Fruit fly (Drosophila melanogaster): ENCODE results near the gene mRpL2.

mRpL2 gene

dm6 chr3L:11148478-11149251, 28.0 kb downstream of the mRpL2 start (continued):
- no peak for TF ChIP-seq row (GFP tag; IDR thresholded peaks at IDR 0.05)
- no peak for TF ChIP-seq tup (GFP tag; optimal IDR thresholded peaks at IDR 0.05)
- TF ChIP-seq Mes4 (GFP tag; optimal IDR thresholded peaks at IDR 0.05), result no peak
- TF ChIP-seq CG31365 (tag; optimal IDR thresholded peaks at IDR 0.05), result no peak
- no peak for TF ChIP-seq CG4854 (GFP tag; optimal IDR thresholded peaks at IDR 0.05)
- TF ChIP-seq CG1603 (tag; optimal IDR thresholded peaks at IDR 0.05), result peak; percentile 39
- peak; percentile 9 for TF ChIP-seq CG12659 (GFP tag; optimal IDR thresholded peaks at IDR 0.05)
- TF ChIP-seq CG34376 (GFP tag; optimal IDR thresholded peaks at IDR 0.05), result no peak
- no peak for TF ChIP-seq CG4282 (GFP tag; optimal IDR thresholded peaks at IDR 0.05)
- no peak for TF ChIP-seq CG17568 (GFP tag; optimal IDR thresholded peaks at IDR 0.05)
- peak; percentile 60 for TF ChIP-seq Awh (GFP tag; IDR thresholded peaks at IDR 0.05)
- no peak for TF ChIP-seq CG2116 (GFP tag; optimal IDR thresholded peaks at IDR 0.05)
- no peak for TF ChIP-seq Trl (optimal IDR thresholded peaks at IDR 0.05)
- TF ChIP-seq Trl (GFP tag; optimal IDR thresholded peaks at IDR 0.05), result no peak
- no peak for TF ChIP-seq kay (GFP tag; optimal IDR thresholded peaks at IDR 0.05)
- TF ChIP-seq Sry-δ (GFP tag; optimal IDR thresholded peaks at IDR 0.05), result no peak
- TF ChIP-seq Antp (GFP tag; optimal IDR thresholded peaks at IDR 0.05), result no peak
- TF ChIP-seq CG10209 (GFP tag; optimal IDR thresholded peaks at IDR 0.05), result peak; percentile 18
- no peak for TF ChIP-seq hb (GFP tag; IDR thresholded peaks at IDR 0.05; ENCODE audit: partially characterized antibody)
- TF ChIP-seq gcm2 (GFP tag; optimal IDR thresholded peaks at IDR 0.05), result no peak
- peak; percentile 33; the same call in 1 of the 2 replicates for TF ChIP-seq al (GFP tag; IDR thresholded peaks at IDR 0.05)
- TF ChIP-seq Lhr (GFP tag; optimal IDR thresholded peaks at IDR 0.05), result no peak
- TF ChIP-seq sob (GFP tag; IDR thresholded peaks at IDR 0.05), result no peak
- TF ChIP-seq CG15011 (GFP tag; optimal IDR thresholded peaks at IDR 0.05), result no peak
- TF ChIP-seq Camta (GFP tag; optimal IDR thresholded peaks at IDR 0.05), result no peak
- no peak for TF ChIP-seq NFAT (GFP tag; IDR thresholded peaks at IDR 0.05)
- TF ChIP-seq CG43689 (GFP tag; IDR thresholded peaks at IDR 0.05), result no peak
- TF ChIP-seq Stat92E (GFP tag; optimal IDR thresholded peaks at IDR 0.05), result no peak
- peak; percentile 49; the same call in 1 of the 2 replicates for TF ChIP-seq CG14441 (GFP tag; IDR thresholded peaks at IDR 0.05)
- TF ChIP-seq Elba2 (GFP tag; optimal IDR thresholded peaks at IDR 0.05), result no peak
- TF ChIP-seq CG10565 (GFP tag; optimal IDR thresholded peaks at IDR 0.05), result no peak
- TF ChIP-seq D19B (GFP tag; optimal IDR thresholded peaks at IDR 0.05), result no peak
- peak; percentile 16 for TF ChIP-seq CG15269 (tag; optimal IDR thresholded peaks at IDR 0.05)
- no peak; the same call in 1 of the 2 replicates for TF ChIP-seq Ptx1 (GFP tag; IDR thresholded peaks at IDR 0.05)
- TF ChIP-seq fru (optimal IDR thresholded peaks at IDR 0.05), result no peak
- no peak for TF ChIP-seq eve (GFP tag; optimal IDR thresholded peaks at IDR 0.05)
- TF ChIP-seq CG8290 (GFP tag; optimal IDR thresholded peaks at IDR 0.05), result no peak
- no peak for TF ChIP-seq CG8290 (tag; optimal IDR thresholded peaks at IDR 0.05)
- peak; percentile 70 for TF ChIP-seq CG18262 (tag; optimal IDR thresholded peaks at IDR 0.05)
- TF ChIP-seq Six4 (GFP tag; optimal IDR thresholded peaks at IDR 0.05), result no peak
- no peak for TF ChIP-seq CG12744 (GFP tag; optimal IDR thresholded peaks at IDR 0.05)
- TF ChIP-seq CG2199 (GFP tag; IDR thresholded peaks at IDR 0.05), result no peak
- peak in 1 of 2 experiments; percentile 43 for TF ChIP-seq Eip74EF (GFP tag; optimal IDR thresholded peaks at IDR 0.05)
- no peak for TF ChIP-seq Atf3 (GFP tag; optimal IDR thresholded peaks at IDR 0.05)
- TF ChIP-seq C15 (GFP tag; IDR thresholded peaks at IDR 0.05), result no peak
- peak; percentile 64 to 80 for TF ChIP-seq bsh (GFP tag; optimal IDR thresholded peaks at IDR 0.05)
- no peak for TF ChIP-seq Fer2 (tag; optimal IDR thresholded peaks at IDR 0.05)
- no peak for TF ChIP-seq CG7745 (tag; optimal IDR thresholded peaks at IDR 0.05)
- no peak for TF ChIP-seq CG12236 (GFP tag; optimal IDR thresholded peaks at IDR 0.05)
- peak; percentile 51 for TF ChIP-seq CG17829 (tag; optimal IDR thresholded peaks at IDR 0.05)
- TF ChIP-seq pros (GFP tag; optimal IDR thresholded peaks at IDR 0.05), result peak; percentile 26

Data from whole organism, embryonic.